Fruit fly (Drosophila melanogaster) whole organism: Measurements from ENCODE around the gene Sema5c.

Experiments used
- CG8478 ChIP-seq: fragments of >200 bp; optimal IDR thresholded peaks from 2 replicates; lab custom pipeline; 2018; ENCODE audit warnings: inconsistent platforms
- Dll ChIP-seq: fragments of >200 bp; optimal IDR thresholded peaks from 2 replicates; lab custom pipeline; 2017
- EcR ChIP-seq, 2 experiments: fragments of >200 bp; optimal IDR thresholded peaks; 2 replicates each; lab custom pipeline; 2017; ENCODE audit warnings: missing biosample characterization in 2 of 2, missing genetic modification characterization in 2 of 2, missing genetic modification reagents in 2 of 2
- pan ChIP-seq: fragments of >200 bp; optimal IDR thresholded peaks from 2 replicates; lab custom pipeline; 2017
- psq ChIP-seq: fragments of >200 bp; optimal IDR thresholded peaks from 2 replicates; lab custom pipeline; 2017
- usp ChIP-seq: fragments of >200 bp; optimal IDR thresholded peaks from 2 replicates; lab custom pipeline; 2017; ENCODE audit warnings: missing biosample characterization, missing genetic modification characterization, mixed read lengths

The Sema5c gene

dm6 chr3L:12062788-12063218 is 18.8 kb downstream of the Sema5c start:
- TF ChIP-seq EcR (GFP tag; optimal IDR thresholded peaks at IDR 0.05; lab: Kevin White, UChicago): peak in 1 of 2 experiments; percentile 97
- no peak for TF ChIP-seq usp (GFP tag; lab: Kevin White, UChicago)

- TF ChIP-seq CG8478 (lab: Kevin White, UChicago) (no peak), usp (GFP tag; lab: Kevin White, UChicago) (no peak), pan (lab: Kevin White, UChicago) (no peak), psq (no peak), EcR (GFP tag; optimal IDR thresholded peaks at IDR 0.05; lab: Kevin White, UChicago) (no peak), Dll (no peak)
These were observed 19.4 kb downstream of the Sema5c start for dm6 chr3L:12062219-12062618.

dm6 chr3L:12060101-12060500 is 21.5 kb downstream of the Sema5c start:
- TF ChIP-seq psq: no peak
- TF ChIP-seq pan (lab: Kevin White, UChicago): no peak
- TF ChIP-seq Dll: no peak
- no peak for TF ChIP-seq CG8478 (lab: Kevin White, UChicago)
- TF ChIP-seq usp (GFP tag; lab: Kevin White, UChicago): no peak
- no peak for TF ChIP-seq EcR (GFP tag; optimal IDR thresholded peaks at IDR 0.05; lab: Kevin White, UChicago)

dm6 chr3L:12058293-12058842 is 23.3 kb downstream of the Sema5c start:
- TF ChIP-seq Dll: no peak
- TF ChIP-seq pan (lab: Kevin White, UChicago): no peak
- TF ChIP-seq psq: no peak
- TF ChIP-seq usp (GFP tag; lab: Kevin White, UChicago): no peak
- no peak for TF ChIP-seq EcR (GFP tag; optimal IDR thresholded peaks at IDR 0.05; lab: Kevin White, UChicago)
- TF ChIP-seq CG8478 (lab: Kevin White, UChicago): no peak

dm6 chr3L:12057585-12057984 is 24.0 kb downstream of the Sema5c start:
- TF ChIP-seq pan (lab: Kevin White, UChicago) (no peak), usp (GFP tag; lab: Kevin White, UChicago) (no peak), CG8478 (lab: Kevin White, UChicago) (no peak), EcR (GFP tag; optimal IDR thresholded peaks at IDR 0.05; lab: Kevin White, UChicago) (no peak), psq (no peak), Dll (no peak)

dm6 chr3L:12056286-12057178 is 25.1 kb downstream of the Sema5c start:
- no peak for TF ChIP-seq psq
- no peak for TF ChIP-seq EcR (GFP tag; optimal IDR thresholded peaks at IDR 0.05; lab: Kevin White, UChicago)
- no peak for TF ChIP-seq usp (GFP tag; lab: Kevin White, UChicago)
- TF ChIP-seq pan (lab: Kevin White, UChicago): peak; percentile 69
- peak; percentile 60 for TF ChIP-seq Dll
- no peak for TF ChIP-seq CG8478 (lab: Kevin White, UChicago)

- TF ChIP-seq Dll (no peak), psq (no peak), EcR (GFP tag; optimal IDR thresholded peaks at IDR 0.05; lab: Kevin White, UChicago) (no peak), pan (lab: Kevin White, UChicago) (no peak), usp (GFP tag; lab: Kevin White, UChicago) (no peak), CG8478 (lab: Kevin White, UChicago) (no peak)
These were observed 27.9 kb downstream of the Sema5c start for dm6 chr3L:12053695-12054094.

dm6 chr3L:12050629-12051028 is 31.0 kb downstream of the Sema5c start:
- TF ChIP-seq usp (GFP tag; lab: Kevin White, UChicago) (no peak), Dll (no peak), pan (lab: Kevin White, UChicago) (no peak), psq (no peak), CG8478 (lab: Kevin White, UChicago) (no peak), EcR (GFP tag; optimal IDR thresholded peaks at IDR 0.05; lab: Kevin White, UChicago) (no peak)

dm6 chr3L:12049597-12050311 is 31.9 kb downstream of the Sema5c start:
- TF ChIP-seq CG8478 (lab: Kevin White, UChicago) (no peak), usp (GFP tag; lab: Kevin White, UChicago) (no peak), Dll (no peak), psq (no peak)

- TF ChIP-seq pan (lab: Kevin White, UChicago): no peak
- TF ChIP-seq usp (GFP tag; lab: Kevin White, UChicago): no peak
- no peak for TF ChIP-seq EcR (GFP tag; optimal IDR thresholded peaks at IDR 0.05; lab: Kevin White, UChicago)
- no peak for TF ChIP-seq Dll
- no peak for TF ChIP-seq psq
- TF ChIP-seq CG8478 (lab: Kevin White, UChicago): no peak
These were observed 36.2 kb downstream of the Sema5c start for dm6 chr3L:12045443-12045842.

dm6 chr3L:12044279-12044678 is 37.4 kb downstream of the Sema5c start, which contains the start of gene CG43638:
Gene CG43638, plus strand, starts transcription at chr3L:12044579.
- TF ChIP-seq CG8478 (lab: Kevin White, UChicago): no peak
- TF ChIP-seq Dll: no peak
- no peak for TF ChIP-seq pan (lab: Kevin White, UChicago)
- TF ChIP-seq psq: no peak
- no peak for TF ChIP-seq usp (GFP tag; lab: Kevin White, UChicago)
- no peak for TF ChIP-seq EcR (GFP tag; optimal IDR thresholded peaks at IDR 0.05; lab: Kevin White, UChicago)
